Fruit fly (Drosophila melanogaster): Measurements from ENCODE around the gene Tom40.

Tom40 gene

DNA sequence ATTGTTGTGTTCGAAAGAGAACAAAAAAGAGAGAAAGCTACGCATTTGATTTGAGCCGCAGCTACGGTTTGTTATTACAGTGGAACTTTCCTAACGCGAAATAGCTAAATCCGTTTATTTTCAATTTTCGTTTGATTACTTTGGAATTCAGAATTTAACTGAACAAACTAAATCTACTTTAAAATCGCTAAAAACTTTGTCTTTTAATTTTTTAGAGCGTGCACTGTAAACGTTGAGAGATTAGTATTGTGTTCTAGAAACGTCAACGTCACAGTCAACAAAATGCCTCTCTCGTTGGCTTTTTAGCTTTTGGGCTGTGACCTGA lies 44.0 kb upstream of the Tom40 start (continued):
- TF ChIP-seq CG8119 (GFP tag; IDR thresholded peaks at IDR 0.05) (peak; percentile 83), Sox15 (GFP tag; optimal IDR thresholded peaks at IDR 0.05) (peak; percentile 45), Met (GFP tag; optimal IDR thresholded peaks at IDR 0.05) (peak; percentile 86), CG9139 (GFP tag; optimal IDR thresholded peaks at IDR 0.05) (no peak), Gug (GFP tag; IDR thresholded peaks at IDR 0.05) (peak; percentile 57), Hr39 (GFP tag; optimal IDR thresholded peaks at IDR 0.05) (peak; percentile 78), fkh (GFP tag; optimal IDR thresholded peaks at IDR 0.05) (no peak), CG3919 (GFP tag; optimal IDR thresholded peaks at IDR 0.05) (peak; percentile 71), achi (GFP tag; optimal IDR thresholded peaks at IDR 0.05) (peak; percentile 69), CG7368 (GFP tag; optimal IDR thresholded peaks at IDR 0.05) (peak; percentile 60), CG6792 (GFP tag; optimal IDR thresholded peaks at IDR 0.05) (peak; percentile 61), lz (GFP tag; optimal IDR thresholded peaks at IDR 0.05) (peak; percentile 81), vri (GFP tag; optimal IDR thresholded peaks at IDR 0.05) (no peak), Eip78C (GFP tag) (peak; percentile 89)

DNA sequence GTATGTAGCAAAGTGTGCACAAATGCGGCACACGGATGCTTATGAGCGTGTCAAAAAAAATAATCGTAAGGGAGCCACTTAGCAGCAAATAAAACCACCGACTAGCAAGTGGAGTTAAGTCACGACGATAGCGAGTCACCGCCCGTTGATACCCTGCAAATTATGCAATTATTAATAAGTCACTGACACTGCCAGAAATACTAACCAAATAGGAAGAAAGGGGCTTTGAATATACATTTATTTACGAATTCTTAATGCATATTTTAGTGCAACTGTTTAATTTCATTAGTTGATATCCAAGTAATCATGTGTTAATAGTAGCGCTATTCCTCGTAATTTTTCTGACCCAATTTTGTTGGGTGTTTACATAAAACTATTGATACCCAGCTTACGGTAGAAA lies 43.3 kb upstream of the Tom40 start:
- no peak for TF ChIP-seq CG9139 (GFP tag; optimal IDR thresholded peaks at IDR 0.05)
- TF ChIP-seq fkh (GFP tag; optimal IDR thresholded peaks at IDR 0.05) = peak; percentile 34
- TF ChIP-seq Ets21C (GFP tag; optimal IDR thresholded peaks at IDR 0.05) = no peak
- TF ChIP-seq Hr4 (GFP tag; optimal IDR thresholded peaks at IDR 0.05) = peak; percentile 36
- no peak for TF ChIP-seq eg (GFP tag; IDR thresholded peaks at IDR 0.05)
- no peak for TF ChIP-seq Met (GFP tag; optimal IDR thresholded peaks at IDR 0.05)
- TF ChIP-seq CG11294 (GFP tag; IDR thresholded peaks at IDR 0.05) = no peak
- TF ChIP-seq CG1621 (tag; optimal IDR thresholded peaks at IDR 0.05) = no peak
- TF ChIP-seq CG6808 (GFP tag; optimal IDR thresholded peaks at IDR 0.05) = no peak
- peak; percentile 23 for TF ChIP-seq CG32006 (GFP tag; optimal IDR thresholded peaks at IDR 0.05)

DNA sequence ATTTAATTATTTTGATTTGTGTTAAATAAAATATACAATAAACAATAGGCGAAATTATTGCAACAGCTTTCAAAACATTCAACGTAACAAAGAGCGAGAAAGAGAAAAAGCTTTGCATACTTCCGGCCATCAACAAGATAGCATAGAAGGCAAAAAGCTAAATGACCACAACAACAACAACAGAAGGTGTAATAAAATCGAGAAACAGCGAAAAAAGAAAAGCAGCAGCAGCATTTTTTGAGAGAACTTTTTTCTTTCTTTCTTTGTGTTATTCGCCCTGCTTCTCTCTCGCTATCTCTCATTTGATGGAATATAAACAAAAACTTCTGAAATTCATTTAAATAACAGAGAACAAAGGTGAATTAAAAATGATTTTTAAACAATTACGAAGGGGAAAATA lies 42.5 kb upstream of the Tom40 start:
- no peak for TF ChIP-seq CG11294 (GFP tag; IDR thresholded peaks at IDR 0.05)
- no peak for TF ChIP-seq fd59A (GFP tag; optimal IDR thresholded peaks at IDR 0.05)
- no peak for TF ChIP-seq Ets21C (GFP tag; optimal IDR thresholded peaks at IDR 0.05)
- TF ChIP-seq net (GFP tag; optimal IDR thresholded peaks at IDR 0.05) = no peak
- no peak for TF ChIP-seq CG6854 (GFP tag; optimal IDR thresholded peaks at IDR 0.05)
- TF ChIP-seq spab (GFP tag; optimal IDR thresholded peaks at IDR 0.05) = no peak
- 0 out of 3 replicates have a peak, but pooled peaks have one; percentile 15 for TF ChIP-seq eg (GFP tag; IDR thresholded peaks at IDR 0.05)
- TF ChIP-seq fd85E (GFP tag; optimal IDR thresholded peaks at IDR 0.05) = no peak
- peak; percentile 16 for TF ChIP-seq Eip78C (GFP tag)
- no peak for TF ChIP-seq Met (GFP tag; optimal IDR thresholded peaks at IDR 0.05)
- no peak for TF ChIP-seq CG1621 (tag; optimal IDR thresholded peaks at IDR 0.05)
- no peak for TF ChIP-seq Hr39 (GFP tag; optimal IDR thresholded peaks at IDR 0.05)
- no peak for TF ChIP-seq CG8319 (GFP tag; optimal IDR thresholded peaks at IDR 0.05)
- TF ChIP-seq svp (GFP tag) = no peak
- no peak for TF ChIP-seq Blimp-1 (GFP tag; optimal IDR thresholded peaks at IDR 0.05)
- TF ChIP-seq esn (GFP tag; optimal IDR thresholded peaks at IDR 0.05) = no peak
- no peak for TF ChIP-seq Ets96B (tag; optimal IDR thresholded peaks at IDR 0.05)
- no peak for TF ChIP-seq CG10631 (GFP tag; optimal IDR thresholded peaks at IDR 0.05)
- peak; percentile 27; the same call in 1 of the 2 replicates for TF ChIP-seq CG15336 (GFP tag; IDR thresholded peaks at IDR 0.05)
- no peak for TF ChIP-seq ss (GFP tag; optimal IDR thresholded peaks at IDR 0.05)
- TF ChIP-seq CG16779 (tag; optimal IDR thresholded peaks at IDR 0.05) = no peak
- no peak for TF ChIP-seq Lpt (GFP tag; optimal IDR thresholded peaks at IDR 0.05)

DNA sequence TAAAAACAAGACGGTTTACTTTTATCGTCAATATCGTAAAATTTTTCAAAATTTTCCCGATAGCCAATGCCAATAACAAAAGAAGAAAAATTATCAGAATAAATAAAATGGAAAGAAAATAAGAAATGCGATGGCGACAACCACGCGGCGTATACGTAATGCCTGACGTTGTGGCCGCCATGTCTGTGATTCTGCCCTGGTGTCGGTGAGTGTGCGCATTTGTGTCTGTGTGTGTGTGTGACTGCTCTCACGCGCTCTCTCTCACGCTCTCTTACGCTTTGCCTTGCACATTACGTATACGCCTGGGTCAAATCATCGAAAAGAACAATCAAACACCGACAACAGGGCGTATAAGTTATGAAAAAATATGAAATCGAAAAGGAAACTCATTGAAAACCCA lies 41.8 kb upstream of the Tom40 start:
- no peak for TF ChIP-seq Sox102F (GFP tag; optimal IDR thresholded peaks at IDR 0.05)
- TF ChIP-seq pdm3 (GFP tag; optimal IDR thresholded peaks at IDR 0.05) = no peak
- no peak for TF ChIP-seq esn (GFP tag; optimal IDR thresholded peaks at IDR 0.05)
- no peak for TF ChIP-seq fkh (GFP tag; optimal IDR thresholded peaks at IDR 0.05)
- 0 out of 3 replicates have a peak, but pooled peaks have one; percentile 12 for TF ChIP-seq CG8119 (GFP tag; IDR thresholded peaks at IDR 0.05)
- no peak for TF ChIP-seq Hr39 (GFP tag; optimal IDR thresholded peaks at IDR 0.05)
- peak; percentile 63 for TF ChIP-seq CG6808 (GFP tag; optimal IDR thresholded peaks at IDR 0.05)
- no peak for TF ChIP-seq CG6276 (GFP tag; optimal IDR thresholded peaks at IDR 0.05)
- peak; percentile 76 for TF ChIP-seq Eip78C (GFP tag)
- no peak for TF ChIP-seq Gug (GFP tag; IDR thresholded peaks at IDR 0.05)
- peak; percentile 62 for TF ChIP-seq CG1621 (tag; optimal IDR thresholded peaks at IDR 0.05)
- TF ChIP-seq dac (GFP tag; optimal IDR thresholded peaks at IDR 0.05) = no peak
- TF ChIP-seq fd59A (GFP tag; optimal IDR thresholded peaks at IDR 0.05) = peak; percentile 11
- peak; percentile 45 for TF ChIP-seq CG9139 (GFP tag; optimal IDR thresholded peaks at IDR 0.05)
- no peak for TF ChIP-seq Lpt (GFP tag; optimal IDR thresholded peaks at IDR 0.05)
- peak; percentile 35 for TF ChIP-seq CG3032 (tag; optimal IDR thresholded peaks at IDR 0.05)
- no peak for TF ChIP-seq CG8319 (GFP tag; optimal IDR thresholded peaks at IDR 0.05)
- TF ChIP-seq cyc (GFP tag; optimal IDR thresholded peaks at IDR 0.05) = no peak
- TF ChIP-seq CG11902 (GFP tag; optimal IDR thresholded peaks at IDR 0.05) = no peak
- TF ChIP-seq CG6163 (GFP tag; IDR thresholded peaks at IDR 0.05) = peak; percentile 56; the same call in 2 of the 3 replicates
- no peak for TF ChIP-seq spab (GFP tag; optimal IDR thresholded peaks at IDR 0.05)
- no peak for TF ChIP-seq CG32006 (GFP tag; optimal IDR thresholded peaks at IDR 0.05)
- no peak for TF ChIP-seq Met (GFP tag; optimal IDR thresholded peaks at IDR 0.05)
- TF ChIP-seq CG7368 (GFP tag; optimal IDR thresholded peaks at IDR 0.05) = no peak
- peak; percentile 49; the same call in 1 of the 3 replicates for TF ChIP-seq eg (GFP tag; IDR thresholded peaks at IDR 0.05)
- no peak for TF ChIP-seq CG16779 (tag; optimal IDR thresholded peaks at IDR 0.05)
